Fruit fly (Drosophila melanogaster) whole organism, embryonic: ENCODE measurements around the gene CG17855.

ENCODE experiments used
- ATbp ChIP-seq: fragments of 200-800 bp; sonication (Bioruptor generic); optimal IDR thresholded peaks from 2 replicates; lab custom pipeline; 2017; ENCODE audit warnings: missing biosample characterization, mild to moderate bottlenecking, missing genetic modification characterization, missing genetic modification reagents
- CG12104 ChIP-seq: fragments of 200-800 bp; sonication (Bioruptor generic); optimal IDR thresholded peaks from 3 replicates; lab custom pipeline; 2016; ENCODE audit warnings: missing biosample characterization, missing genetic modification characterization
- CG9817 ChIP-seq: fragments of 200-800 bp; sonication (Bioruptor generic); optimal IDR thresholded peaks from 2 replicates; lab custom pipeline; 2018; ENCODE audit warnings: missing biosample characterization, mild to moderate bottlenecking, missing genetic modification characterization, moderate library complexity
- NK7.1 ChIP-seq: fragments of 200-800 bp; sonication (Bioruptor generic); optimal IDR thresholded peaks from 3 replicates; lab custom pipeline; 2016; ENCODE audit warnings: missing biosample characterization, missing genetic modification characterization
- ab ChIP-seq: fragments of 200-800 bp; sonication (Bioruptor generic); optimal IDR thresholded peaks from 2 replicates; lab custom pipeline; 2016; ENCODE audit warnings: missing biosample characterization, missing genetic modification characterization

DNA sequence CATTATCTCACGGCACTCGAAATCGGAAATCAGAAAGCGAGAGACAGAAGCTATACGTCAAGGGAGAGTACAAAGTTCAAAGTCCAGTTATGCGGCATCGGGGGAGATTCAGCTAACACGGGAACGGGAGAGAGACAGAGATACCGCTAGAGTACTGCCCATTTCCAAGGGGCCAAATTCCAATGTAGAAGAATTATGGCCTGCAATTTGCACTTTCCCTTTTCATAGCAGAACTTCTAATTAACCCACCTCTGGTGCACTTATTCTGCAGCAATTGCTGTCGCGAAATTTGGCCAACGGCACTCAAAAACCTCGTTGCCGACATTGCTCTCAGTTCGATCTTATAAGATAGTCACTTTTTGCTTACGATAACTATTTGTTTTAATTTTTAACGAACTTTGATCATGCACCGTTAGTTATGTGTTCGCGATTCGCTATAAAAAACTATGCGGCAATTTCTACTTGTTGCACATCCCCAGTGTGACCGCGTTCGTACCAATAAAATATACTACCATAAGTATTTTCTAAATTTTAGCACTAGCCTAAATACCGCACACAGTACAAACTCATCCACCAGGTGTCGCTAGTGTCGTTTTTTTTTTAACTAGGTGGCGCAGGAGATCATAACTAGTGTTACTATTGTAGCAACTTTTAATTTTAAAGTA, 36.1 kb downstream of the CG17855 start, which contains the start of gene Mtpalpha:
- TF ChIP-seq NK7.1 (GFP tag; lab: Kevin White, UChicago), result no peak
- TF ChIP-seq ab, result no peak
- TF ChIP-seq CG12104 (GFP tag; lab: Kevin White, UChicago), result no peak
- no peak for TF ChIP-seq ATbp (GFP tag; lab: Kevin White, UChicago)
- TF ChIP-seq CG9817, result peak; percentile 46
